Worm (Caenorhabditis elegans): ENCODE data around the gene F14D7.1.

- no peak for TF ChIP-seq elt-2 (tag; optimal IDR thresholded peaks at IDR 0.05)
- no peak for TF ChIP-seq fos-1 (tag; optimal IDR thresholded peaks at IDR 0.05)
- TF ChIP-seq nhr-12 (tag; optimal IDR thresholded peaks at IDR 0.05), result no peak
- no peak for TF ChIP-seq ztf-11 (tag; optimal IDR thresholded peaks at IDR 0.05)
- TF ChIP-seq nhr-11 (tag; optimal IDR thresholded peaks at IDR 0.05), result no peak
Measured at ce11 chrV:14273019-14273418, 16.2 kb downstream of the F14D7.1 start, which contains the start of gene F40G12.6.
